Worm (Caenorhabditis elegans) whole organism, L3 larva: ENCODE data around the gene ZK228.13.

ENCODE experiments used
- nhr-11 ChIP-seq: fragments of 150-350 bp; optimal IDR thresholded peaks from 2 replicates; lab custom pipeline; 2014; ENCODE audit warnings: missing biosample characterization, missing genetic modification characterization
- pqm-1 ChIP-seq: fragments of 150-350 bp; optimal IDR thresholded peaks from 2 replicates; lab custom pipeline; 2017; ENCODE audit warnings: missing biosample characterization, missing genetic modification characterization, inconsistent platforms
- unc-62 ChIP-seq: fragments of 150-350 bp; sonication (generic microtip); optimal IDR thresholded peaks from 4 replicates; lab custom pipeline; 2014; ENCODE audit warnings: missing biosample characterization, missing genetic modification reagents, missing genetic modification characterization

- no peak for TF ChIP-seq nhr-11 (tag; lab: Kevin White, UChicago)
- TF ChIP-seq pqm-1, result no peak
- TF ChIP-seq unc-62 (GFP tag; lab: Kevin White, UChicago), result no peak
Measured at ce11 chrV:18480231-18480630, 12.2 kb upstream of the ZK228.13 start, which contains the start of gene srh-178.
